Fruit fly (Drosophila melanogaster): Measurements from ENCODE around the gene CG33665.
"Not testable (repeated sequence)": the region's sequence is repeated elsewhere in the genome, so short reads cannot be mapped to it uniquely, and the experiment has no call there.

- not testable (repeated sequence) for TF ChIP-seq h, insv, Myc, psq, ttk, Sin3A (optimal IDR thresholded peaks at IDR 0.05)
Measured at dm6 chrX:6472278-6472677, 6.4 kb downstream of the CG33665 start, which contains the start of gene CG33667.

Data from Kc167 (cell line).